Worm (Caenorhabditis elegans): ENCODE measurements around the gene moma-1.

moma-1 gene

DNA sequence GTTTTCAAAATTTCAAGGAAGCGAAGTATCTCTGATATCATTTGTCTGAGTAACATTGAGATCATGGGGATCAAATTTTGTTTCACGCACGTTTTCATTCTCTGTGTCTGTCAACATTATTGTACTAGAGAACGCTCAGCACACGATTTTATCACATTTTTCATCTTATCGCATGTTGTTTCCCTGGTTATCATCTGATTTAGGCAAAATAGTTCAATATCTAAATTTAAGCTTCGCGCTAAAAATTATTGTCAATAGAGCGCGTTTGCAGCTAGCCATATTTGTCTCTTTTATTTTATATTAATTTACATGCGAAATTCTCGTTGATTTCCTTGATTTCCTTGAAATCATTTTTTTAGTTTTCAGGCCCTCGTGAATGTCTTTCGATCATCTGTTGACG is 6.7 kb downstream of the moma-1 start, which contains the start of gene K02F3.2 (continued):
- TF ChIP-seq ZK337.2 (GFP tag; IDR thresholded peaks at IDR 0.05), result no peak
- TF ChIP-seq Y75B8A.6 (GFP tag; IDR thresholded peaks at IDR 0.05), result no peak
- TF ChIP-seq hif-1 (tag; optimal IDR thresholded peaks at IDR 0.05), result peak in 1 of 2 experiments; percentile 47
- TF ChIP-seq F37D6.2 (tag; optimal IDR thresholded peaks at IDR 0.05), result no peak
- TF ChIP-seq nhr-42 (GFP tag; IDR thresholded peaks at IDR 0.05), result no peak
- no peak for TF ChIP-seq lim-7 (GFP tag; IDR thresholded peaks at IDR 0.05)
- TF ChIP-seq skn-1 (tag; optimal IDR thresholded peaks at IDR 0.05), result no peak
- no peak for TF ChIP-seq ztf-11 (tag; optimal IDR thresholded peaks at IDR 0.05)
- TF ChIP-seq Y105C5A.15 (GFP tag; IDR thresholded peaks at IDR 0.05), result no peak
- TF ChIP-seq gei-8 (GFP tag; optimal IDR thresholded peaks at IDR 0.05), result no peak
- no peak for TF ChIP-seq madf-9 (GFP tag; conservative IDR thresholded peaks at IDR 0.05)
- TF ChIP-seq saeg-2 (GFP tag; IDR thresholded peaks at IDR 0.05), result no peak
- TF ChIP-seq tra-1 (GFP tag; IDR thresholded peaks at IDR 0.05), result no peak
- TF ChIP-seq nhr-6 (tag; optimal IDR thresholded peaks at IDR 0.05), result no peak
- TF ChIP-seq dmd-8 (GFP tag; IDR thresholded peaks at IDR 0.05), result no peak
- peak; percentile 91 for TF ChIP-seq nhr-28 (tag; optimal IDR thresholded peaks at IDR 0.05)
- TF ChIP-seq spr-3 (GFP tag; optimal IDR thresholded peaks at IDR 0.05), result no peak
- TF ChIP-seq mxl-3 (GFP tag; optimal IDR thresholded peaks at IDR 0.05), result peak; percentile 57
- TF ChIP-seq dve-1 (tag; optimal IDR thresholded peaks at IDR 0.05; ENCODE audit: insufficient read depth), result peak; percentile 82
- no peak for TF ChIP-seq unc-39 (tag; optimal IDR thresholded peaks at IDR 0.05)
- TF ChIP-seq mes-2 (tag; optimal IDR thresholded peaks at IDR 0.05; ENCODE audit: poor library complexity, severe bottlenecking), result peak; percentile 13
- no peak for TF ChIP-seq jun-1 (tag; optimal IDR thresholded peaks at IDR 0.05)
- TF ChIP-seq lsy-2 (tag; optimal IDR thresholded peaks at IDR 0.05), result peak; percentile 24 to 77
- TF ChIP-seq nhr-41 (GFP tag; IDR thresholded peaks at IDR 0.05), result no peak
- no peak for TF ChIP-seq pha-4 (GFP tag; IDR thresholded peaks at IDR 0.05)
- TF ChIP-seq pha-4 (tag; optimal IDR thresholded peaks at IDR 0.05), result no peak
- TF ChIP-seq Y48G9A.11 (GFP tag; IDR thresholded peaks at IDR 0.05), result no peak
- TF ChIP-seq vab-7 (GFP tag; IDR thresholded peaks at IDR 0.05), result no peak
- TF ChIP-seq tag-97 (GFP tag; IDR thresholded peaks at IDR 0.05), result no peak
- TF ChIP-seq egl-43 (GFP tag; IDR thresholded peaks at IDR 0.05), result no peak
- no peak for TF ChIP-seq unc-130 (GFP tag; optimal IDR thresholded peaks at IDR 0.05)
- no peak for TF ChIP-seq hmg-1.1 (GFP tag; IDR thresholded peaks at IDR 0.05)
- TF ChIP-seq D1046.2 (GFP tag; IDR thresholded peaks at IDR 0.05), result no peak
- TF ChIP-seq hlh-11 (tag; optimal IDR thresholded peaks at IDR 0.05), result peak; percentile 82
- no peak for TF ChIP-seq ctbp-1 (GFP tag; IDR thresholded peaks at IDR 0.05)
- no peak for TF ChIP-seq attf-4 (tag; optimal IDR thresholded peaks at IDR 0.05)
- no peak for TF ChIP-seq lin-39 (tag; optimal IDR thresholded peaks at IDR 0.05)
- no peak for TF ChIP-seq sdz-12 (GFP tag; optimal IDR thresholded peaks at IDR 0.05)
- no peak for TF ChIP-seq daf-16 (GFP tag; optimal IDR thresholded peaks at IDR 0.05)
- TF ChIP-seq daf-16 (tag; optimal IDR thresholded peaks at IDR 0.05), result peak; percentile 86
- TF ChIP-seq nhr-237 (tag; optimal IDR thresholded peaks at IDR 0.05), result no peak
- TF ChIP-seq cey-2 (tag; optimal IDR thresholded peaks at IDR 0.05; ENCODE audit: borderline replicate concordance, insufficient read depth), result no peak
- no peak for TF ChIP-seq ceh-20 (GFP tag; IDR thresholded peaks at IDR 0.05)
- TF ChIP-seq ztf-7 (tag; optimal IDR thresholded peaks at IDR 0.05), result peak; percentile 29
- no peak for TF ChIP-seq zag-1 (tag; optimal IDR thresholded peaks at IDR 0.05)
- TF ChIP-seq nhr-11 (tag; optimal IDR thresholded peaks at IDR 0.05), result peak; percentile 37
- TF ChIP-seq ceh-32 (tag; optimal IDR thresholded peaks at IDR 0.05; ENCODE audit: poor library complexity), result no peak
- TF ChIP-seq ama-1 (optimal IDR thresholded peaks at IDR 0.05), result no peak
- peak; percentile 42 for TF ChIP-seq nhr-102 (tag; optimal IDR thresholded peaks at IDR 0.05)
- TF ChIP-seq hlh-30 (tag; optimal IDR thresholded peaks at IDR 0.05; ENCODE audit: insufficient read depth), result peak; percentile 91
- TF ChIP-seq set-16 (GFP tag; IDR thresholded peaks at IDR 0.05), result no peak
- no peak for TF ChIP-seq ces-1 (GFP tag; optimal IDR thresholded peaks at IDR 0.05)

Measured in whole organism, L4 larva.